Worm (Caenorhabditis elegans) whole organism, late embryonic: ENCODE data around the gene M110.7.

Source experiments
- C08G9.2 ChIP-seq: sonication (generic microtip); optimal IDR thresholded peaks from 2 replicates; lab custom pipeline; 2016; ENCODE audit warnings: mild to moderate bottlenecking, missing genetic modification characterization, moderate library complexity, missing compliant biosample characterization
- C38D4.7 ChIP-seq: fragments of 200-800 bp; sonication (Bioruptor generic); optimal IDR thresholded peaks from 2 replicates; lab custom pipeline; 2018; ENCODE audit warnings: mild to moderate bottlenecking, missing genetic modification characterization, moderate library complexity, missing compliant biosample characterization
- F13H6.1 ChIP-seq: sonication (generic microtip); optimal IDR thresholded peaks from 2 replicates; lab custom pipeline; 2016; ENCODE audit warnings: missing genetic modification characterization, missing compliant biosample characterization
- K02D7.2 ChIP-seq: sonication (generic microtip); optimal IDR thresholded peaks from 2 replicates; lab custom pipeline; 2017; ENCODE audit warnings: mild to moderate bottlenecking, missing genetic modification characterization, missing compliant biosample characterization
- T23F11.4 ChIP-seq: fragments of 200-800 bp; sonication (Bioruptor generic); optimal IDR thresholded peaks from 2 replicates; lab custom pipeline; 2018; ENCODE audit warnings: mild to moderate bottlenecking, missing genetic modification characterization, missing compliant biosample characterization
- ahr-1 ChIP-seq: sonication (generic microtip); optimal IDR thresholded peaks from 2 replicates; lab custom pipeline; 2016; ENCODE audit warnings: missing genetic modification characterization, missing compliant biosample characterization
- ama-1 ChIP-seq: fragments of 150-350 bp; optimal IDR thresholded peaks from 2 replicates; lab custom pipeline; 2014
- ceh-14 ChIP-seq: sonication (generic microtip); optimal IDR thresholded peaks from 2 replicates; lab custom pipeline; 2016; ENCODE audit warnings: missing genotype, missing genetic modification characterization, missing compliant biosample characterization
- ceh-19 ChIP-seq: fragments of 200-800 bp; sonication (Bioruptor generic); optimal IDR thresholded peaks from 2 replicates; lab custom pipeline; 2018; ENCODE audit warnings: mild to moderate bottlenecking, missing genetic modification characterization, missing compliant biosample characterization
- ceh-24 ChIP-seq: sonication (generic microtip); optimal IDR thresholded peaks from 2 replicates; lab custom pipeline; 2016; ENCODE audit warnings: mild to moderate bottlenecking, missing genetic modification characterization, missing compliant biosample characterization
- ceh-30 ChIP-seq: fragments of 150-350 bp; optimal IDR thresholded peaks from 2 replicates; lab custom pipeline; 2014; ENCODE audit warnings: missing biosample characterization, missing genetic modification characterization
- ceh-31 ChIP-seq: sonication (generic microtip); optimal IDR thresholded peaks from 2 replicates; lab custom pipeline; 2016; ENCODE audit warnings: missing genetic modification characterization, missing compliant biosample characterization
- ceh-6 ChIP-seq: fragments of 200-800 bp; sonication (Bioruptor generic); optimal IDR thresholded peaks from 2 replicates; lab custom pipeline; 2018; ENCODE audit warnings: mild to moderate bottlenecking, missing genetic modification characterization, missing compliant biosample characterization
- che-1 ChIP-seq: sonication (generic microtip); optimal IDR thresholded peaks from 2 replicates; lab custom pipeline; 2016; ENCODE audit warnings: mild to moderate bottlenecking, missing genetic modification characterization, missing compliant biosample characterization
- elt-2 ChIP-seq: sonication (generic microtip); optimal IDR thresholded peaks from 2 replicates; lab custom pipeline; 2016; ENCODE audit warnings: missing genetic modification reagents, missing genetic modification characterization, missing compliant biosample characterization
- ets-4 ChIP-seq: sonication (generic microtip); optimal IDR thresholded peaks from 2 replicates; lab custom pipeline; 2016; ENCODE audit warnings: missing genetic modification characterization, missing compliant biosample characterization
- eyg-1 ChIP-seq: sonication (generic microtip); optimal IDR thresholded peaks from 2 replicates; lab custom pipeline; 2016; ENCODE audit warnings: missing genotype, missing genetic modification characterization, missing compliant biosample characterization
- fax-1 ChIP-seq: sonication (generic microtip); optimal IDR thresholded peaks from 2 replicates; lab custom pipeline; 2016; ENCODE audit warnings: missing genotype, missing genetic modification characterization, missing compliant biosample characterization
- fkh-6 ChIP-seq: sonication (generic microtip); optimal IDR thresholded peaks from 2 replicates; lab custom pipeline; 2016; ENCODE audit warnings: missing genetic modification characterization, missing compliant biosample characterization
- gmeb-2 ChIP-seq: sonication (generic microtip); optimal IDR thresholded peaks from 2 replicates; lab custom pipeline; 2016; ENCODE audit warnings: missing genetic modification characterization, inconsistent platforms, missing compliant biosample characterization
- hlh-13 ChIP-seq: fragments of 200-800 bp; sonication (Bioruptor generic); optimal IDR thresholded peaks from 2 replicates; lab custom pipeline; 2018; ENCODE audit warnings: mild to moderate bottlenecking, missing genetic modification characterization, missing compliant biosample characterization
- hlh-30 ChIP-seq: sonication (generic microtip); optimal IDR thresholded peaks from 2 replicates; lab custom pipeline; 2017; ENCODE audit warnings: antibody characterized with exemption, missing genetic modification characterization, missing compliant biosample characterization; ENCODE audit not compliant: insufficient read depth
- lim-6 ChIP-seq: sonication (generic microtip); optimal IDR thresholded peaks from 2 replicates; lab custom pipeline; 2016; ENCODE audit warnings: missing genetic modification characterization, missing compliant biosample characterization
- madf-2 ChIP-seq: sonication (generic microtip); optimal IDR thresholded peaks from 2 replicates; lab custom pipeline; 2017; ENCODE audit warnings: missing genetic modification characterization, missing compliant biosample characterization
- mec-3 ChIP-seq: sonication (generic microtip); optimal IDR thresholded peaks from 2 replicates; lab custom pipeline; 2016; ENCODE audit warnings: borderline replicate concordance, missing genetic modification characterization, missing compliant biosample characterization
- nfya-1 ChIP-seq: sonication (generic microtip); optimal IDR thresholded peaks from 2 replicates; lab custom pipeline; 2017; ENCODE audit warnings: missing genetic modification characterization, mild to moderate bottlenecking, missing compliant biosample characterization, antibody characterized with exemption, moderate library complexity
- npax-4 ChIP-seq: sonication (generic microtip); optimal IDR thresholded peaks from 2 replicates; lab custom pipeline; 2016; ENCODE audit warnings: missing genetic modification characterization, missing compliant biosample characterization
- odd-2 ChIP-seq: sonication (generic microtip); optimal IDR thresholded peaks from 2 replicates; lab custom pipeline; 2017; ENCODE audit warnings: antibody characterized with exemption, mild to moderate bottlenecking, missing genetic modification characterization, missing compliant biosample characterization
- pat-9 ChIP-seq: fragments of 200-800 bp; sonication (Bioruptor generic); optimal IDR thresholded peaks from 2 replicates; lab custom pipeline; 2018; ENCODE audit warnings: mild to moderate bottlenecking, missing genetic modification characterization, moderate library complexity, missing compliant biosample characterization
- pha-4 ChIP-seq: fragments of 150-350 bp; optimal IDR thresholded peaks from 2 replicates; lab custom pipeline; 2018; ENCODE audit warnings: missing biosample characterization, missing genetic modification reagents, missing genetic modification characterization
- pqm-1 ChIP-seq: sonication (generic microtip); optimal IDR thresholded peaks from 2 replicates; lab custom pipeline; 2016; ENCODE audit warnings: missing genetic modification characterization, missing compliant biosample characterization
- rnt-1 ChIP-seq: sonication (generic microtip); optimal IDR thresholded peaks from 2 replicates; lab custom pipeline; 2016; ENCODE audit warnings: missing genetic modification characterization, missing compliant biosample characterization
- sox-2 ChIP-seq: fragments of 200-800 bp; sonication (Bioruptor generic); IDR thresholded peaks from 2 replicates; pipeline ENCODE4 v1.3.6; 2022; ENCODE audit warnings: missing genetic modification reagents, missing genetic modification characterization, missing compliant biosample characterization
- syd-9 ChIP-seq: sonication (generic microtip); optimal IDR thresholded peaks from 2 replicates; lab custom pipeline; 2016; ENCODE audit warnings: mild to moderate bottlenecking, missing genetic modification characterization, moderate library complexity, missing compliant biosample characterization
- ttx-3 ChIP-seq: sonication (generic microtip); optimal IDR thresholded peaks from 2 replicates; lab custom pipeline; 2016; ENCODE audit warnings: missing genetic modification reagents, missing genetic modification characterization, missing compliant biosample characterization
- unc-42 ChIP-seq: sonication (generic microtip); optimal IDR thresholded peaks from 2 replicates; lab custom pipeline; 2016; ENCODE audit warnings: missing genotype, missing genetic modification characterization, missing compliant biosample characterization
- unc-55 ChIP-seq: sonication (generic microtip); optimal IDR thresholded peaks from 2 replicates; lab custom pipeline; 2017; ENCODE audit warnings: missing biosample characterization, missing genetic modification reagents, missing genetic modification characterization
- zip-5 ChIP-seq: sonication (generic microtip); optimal IDR thresholded peaks from 2 replicates; lab custom pipeline; 2016; ENCODE audit warnings: missing genetic modification characterization, missing compliant biosample characterization
- ztf-16 ChIP-seq: sonication (generic microtip); optimal IDR thresholded peaks from 2 replicates; lab custom pipeline; 2017; ENCODE audit warnings: missing genetic modification characterization, missing compliant biosample characterization

The M110.7 gene

DNA sequence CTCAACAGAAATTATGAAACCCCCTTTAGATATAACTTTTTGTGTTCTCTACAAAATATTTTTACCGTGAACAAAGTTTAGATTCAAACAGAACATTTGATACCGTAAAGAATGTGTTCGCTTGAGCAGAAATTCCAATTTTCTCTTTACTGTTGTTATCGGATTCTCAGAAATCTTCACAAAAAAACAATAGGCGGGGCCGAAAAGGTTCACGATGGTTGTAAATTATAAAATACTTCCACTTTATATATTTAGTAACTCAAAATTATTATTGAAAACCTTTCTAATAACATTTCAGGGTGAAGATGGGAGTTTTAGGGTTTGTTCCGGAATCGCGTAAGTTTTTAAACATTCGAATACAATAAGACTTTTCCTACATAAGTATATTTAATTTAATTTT lies 5.6 kb downstream of the M110.7 start, which contains the start of gene nlp-5:
Gene nlp-5, plus strand, starts transcription at position 301 of the 400 bp plus-strand sequence.
- no peak for TF ChIP-seq ztf-16
- no peak for TF ChIP-seq C08G9.2 (tag; lab: Kevin White, UChicago)
- no peak for TF ChIP-seq fkh-6
- TF ChIP-seq pqm-1 (tag; lab: Kevin White, UChicago) = no peak
- TF ChIP-seq K02D7.2 = no peak
- no peak for TF ChIP-seq fax-1
- no peak for TF ChIP-seq hlh-30
- TF ChIP-seq mec-3 (tag; lab: Kevin White, UChicago) = no peak
- no peak for TF ChIP-seq hlh-13 (GFP tag; lab: Kevin White, UChicago)
- no peak for TF ChIP-seq ttx-3
- TF ChIP-seq ceh-14 (tag; lab: Kevin White, UChicago) = no peak
- TF ChIP-seq lim-6 (tag; lab: Kevin White, UChicago) = no peak
- TF ChIP-seq ama-1 = no peak
- no peak for TF ChIP-seq ets-4
- TF ChIP-seq nfya-1 (tag; lab: Kevin White, UChicago) = no peak
- TF ChIP-seq pha-4 = no peak

DNA sequence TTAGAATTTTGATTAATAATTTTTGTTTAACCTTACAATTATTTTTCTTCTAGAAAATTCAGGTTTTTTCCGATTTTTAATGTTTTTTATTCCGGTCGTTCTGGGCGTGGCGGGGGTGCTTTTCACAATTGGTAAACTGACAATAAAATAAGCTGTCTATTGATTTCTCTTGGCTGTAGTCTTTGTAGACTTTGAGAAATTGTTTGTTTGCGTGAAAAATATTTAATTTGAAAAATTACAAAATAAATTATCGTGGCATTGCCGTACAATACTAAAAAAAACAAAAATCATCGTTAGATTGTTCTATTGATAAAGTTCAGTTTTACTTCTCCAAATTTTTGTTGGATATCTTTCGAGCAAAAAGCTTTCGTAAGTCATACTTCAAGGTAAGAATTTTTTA lies 13.9 kb downstream of the M110.7 start, which contains the start of gene F35C11.3:
Gene F35C11.3, plus strand, starts transcription at position 301 of the 400 bp plus-strand sequence.
- TF ChIP-seq che-1 (tag; lab: Kevin White, UChicago) (no peak), ahr-1 (tag; lab: Kevin White, UChicago) (no peak), gmeb-2 (tag; lab: Kevin White, UChicago) (no peak), C38D4.7 (GFP tag; lab: Kevin White, UChicago) (no peak), ceh-31 (no peak), rnt-1 (tag; lab: Kevin White, UChicago) (no peak), zip-5 (tag; lab: Kevin White, UChicago) (no peak), C08G9.2 (tag; lab: Kevin White, UChicago) (no peak)

DNA sequence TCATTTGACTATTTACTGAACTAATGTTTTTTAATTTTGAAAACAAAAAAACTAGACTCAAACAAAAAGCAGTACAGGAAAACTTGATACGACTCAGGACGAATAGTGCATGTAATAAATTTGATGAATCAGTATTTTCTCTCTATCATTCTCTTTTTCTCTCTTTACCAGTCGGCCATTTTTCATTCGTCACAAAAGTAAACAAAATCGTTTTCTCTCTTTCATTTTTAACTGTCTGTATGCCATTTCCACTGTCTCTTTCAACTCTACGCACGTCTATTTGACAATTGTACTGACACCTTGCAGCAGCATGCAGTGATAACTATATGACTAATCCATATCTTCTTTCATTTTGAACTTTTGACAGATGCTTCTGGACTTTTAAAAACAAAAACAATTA lies 16.2 kb downstream of the M110.7 start, which contains the start of the genes F35C11.2 and F35C11.4:
Gene F35C11.2, minus strand, starts transcription at position 90 of the 400 bp plus-strand sequence.
Gene F35C11.4, plus strand, starts transcription at position 260 of the 400 bp plus-strand sequence.
- TF ChIP-seq zip-5 (tag; lab: Kevin White, UChicago) (no peak), C08G9.2 (tag; lab: Kevin White, UChicago) (no peak), mec-3 (tag; lab: Kevin White, UChicago) (no peak), ceh-24 (tag; lab: Kevin White, UChicago) (no peak), ztf-16 (no peak), madf-2 (tag; lab: Kevin White, UChicago) (no peak), gmeb-2 (tag; lab: Kevin White, UChicago) (no peak), unc-55 (GFP tag; lab: Kevin White, UChicago) (no peak), T23F11.4 (GFP tag; lab: Kevin White, UChicago) (no peak), npax-4 (no peak)

DNA sequence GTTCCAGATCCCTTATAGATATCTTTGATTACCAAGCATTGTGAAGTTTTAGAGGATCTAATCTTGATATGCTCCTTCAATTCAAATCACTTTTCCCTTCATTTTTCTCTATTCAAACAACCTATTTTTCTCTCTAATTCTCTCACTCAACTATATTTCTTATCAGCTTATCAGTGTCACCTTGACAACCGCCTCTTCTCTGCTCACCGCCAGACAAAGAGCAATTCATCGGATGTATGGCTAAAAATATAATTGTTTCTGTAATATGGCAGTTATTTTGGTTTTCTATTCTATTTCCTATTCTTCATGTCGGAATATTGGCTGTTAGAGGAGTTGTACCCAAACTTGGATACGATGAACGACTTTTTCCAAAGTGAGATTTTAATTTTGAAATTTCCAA lies 17.1 kb downstream of the M110.7 start:
- TF ChIP-seq elt-2 (peak; percentile 55), K02D7.2 (no peak)

DNA sequence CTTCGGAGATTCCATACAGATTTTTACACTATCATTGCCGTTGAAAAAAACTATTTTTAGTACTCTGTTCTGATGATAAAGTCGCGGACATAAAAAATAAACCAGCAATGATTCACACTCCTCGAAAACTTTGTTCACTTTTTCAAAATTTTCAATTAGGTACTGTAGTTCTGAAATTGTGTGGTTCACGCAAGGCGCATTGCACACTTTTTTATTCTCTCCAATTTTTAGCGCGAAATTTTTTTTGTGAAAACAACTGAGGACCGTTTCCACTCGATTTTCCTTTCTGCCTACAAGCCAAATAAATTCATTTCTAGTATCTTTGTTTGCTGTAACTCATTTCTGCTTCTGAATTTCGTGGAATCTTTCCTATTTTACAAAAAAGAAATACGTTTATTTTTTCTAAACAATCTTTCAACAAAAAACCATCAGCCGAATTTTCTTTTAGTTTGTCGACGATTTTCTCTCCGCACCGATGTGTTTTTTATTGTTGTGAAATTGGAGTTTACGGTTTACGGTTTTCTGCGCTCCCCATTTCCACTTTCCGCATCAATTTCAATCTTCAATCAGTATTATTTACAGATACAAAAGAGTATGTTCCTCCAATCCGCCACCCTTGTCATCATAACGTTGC lies 20.7 kb downstream of the M110.7 start, which contains the start of gene F35C11.5:
Gene F35C11.5, plus strand, starts transcription at position 584 of the 634 bp plus-strand sequence.
- TF ChIP-seq ceh-6 (GFP tag; lab: Kevin White, UChicago) = no peak
- no peak for TF ChIP-seq fkh-6
- no peak for TF ChIP-seq ceh-19 (GFP tag; lab: Kevin White, UChicago)
- no peak for TF ChIP-seq syd-9 (tag; lab: Kevin White, UChicago)
- TF ChIP-seq npax-4 = no peak
- no peak for TF ChIP-seq eyg-1
- TF ChIP-seq unc-42 (tag; lab: Kevin White, UChicago) = no peak
- TF ChIP-seq ceh-30 (tag; lab: Kevin White, UChicago) = no peak
- no peak for TF ChIP-seq F13H6.1 (tag; lab: Kevin White, UChicago)
- TF ChIP-seq ztf-16 = no peak
- TF ChIP-seq ttx-3 = no peak
- TF ChIP-seq ets-4 = no peak
- no peak for TF ChIP-seq lim-6 (tag; lab: Kevin White, UChicago)
- TF ChIP-seq odd-2 (tag; lab: Kevin White, UChicago) = no peak
- TF ChIP-seq K02D7.2 = no peak
- no peak for TF ChIP-seq ama-1
- no peak for TF ChIP-seq pat-9
- TF ChIP-seq sox-2 = no peak
